Worm (Caenorhabditis elegans) whole organism, L1 larva: ENCODE measurements around the gene Y59H11AM.1.
A peak's percentile ranks its signal among the peaks of the same experiment; 100 is the strongest.

Experiments used
- C34B4.2 ChIP-seq: sonication (generic microtip); optimal IDR thresholded peaks from 2 replicates; lab custom pipeline; 2017; ENCODE audit warnings: mild to moderate bottlenecking, missing genetic modification characterization, missing compliant biosample characterization
- alr-1 ChIP-seq: fragments of 200-800 bp; sonication (Bioruptor generic); optimal IDR thresholded peaks from 2 replicates; lab custom pipeline; 2018; ENCODE audit warnings: borderline replicate concordance, mild to moderate bottlenecking, missing genetic modification characterization, missing compliant biosample characterization
- blmp-1 ChIP-seq: fragments of 150-350 bp; optimal IDR thresholded peaks from 2 replicates; lab custom pipeline; 2014; ENCODE audit warnings: missing biosample characterization, missing genetic modification characterization
- ceh-63 ChIP-seq: fragments of 200-800 bp; sonication (Bioruptor generic); optimal IDR thresholded peaks from 2 replicates; lab custom pipeline; 2018; ENCODE audit warnings: mild to moderate bottlenecking, missing genetic modification characterization, missing compliant biosample characterization
- ceh-82 ChIP-seq, 3 experiments: fragments of 150-350 bp in 1 of 3; sonication (generic microtip) in 2 of 3; optimal IDR thresholded peaks; 2 replicates each; lab custom pipeline; 2014 to 2017; ENCODE audit warnings: missing biosample characterization in 3 of 3, missing genetic modification characterization in 3 of 3
- ceh-88 ChIP-seq: fragments of 200-800 bp; sonication (Bioruptor generic); IDR thresholded peaks from 2 replicates; pipeline ENCODE4 v1.3.6; 2022; ENCODE audit warnings: missing genetic modification characterization, missing compliant biosample characterization
- dpl-1 ChIP-seq, 3 experiments: fragments of 150-350 bp in 2 of 3; sonication (generic microtip) in 1 of 3; optimal IDR thresholded peaks; 2 replicates each; lab custom pipeline; 2014 to 2017; ENCODE audit warnings: missing biosample characterization in 3 of 3, missing genetic modification characterization in 3 of 3, missing genetic modification reagents in 3 of 3
- efl-1 ChIP-seq, 4 experiments: fragments of 150-350 bp; optimal IDR thresholded peaks in 3 of 4; peaks in 1 of 4; 1 replicate in 1 of 4; 2 replicates in 3 of 4; lab custom pipeline; 2014; ENCODE audit warnings: missing biosample characterization in 2 of 4, missing genetic modification characterization in 2 of 4, missing genetic modification reagents in 2 of 4
- egl-13 ChIP-seq: sonication (generic microtip); optimal IDR thresholded peaks from 2 replicates; lab custom pipeline; 2016; ENCODE audit warnings: missing genotype, missing genetic modification reagents, missing genetic modification characterization, missing compliant biosample characterization
- elt-3 ChIP-seq, 6 experiments: fragments of 150-350 bp in 1 of 6; sonication (generic microtip); optimal IDR thresholded peaks; 2 replicates each; lab custom pipeline; 2017 to 2018; ENCODE audit warnings: missing biosample characterization in 6 of 6, missing genetic modification characterization in 6 of 6, inconsistent platforms in 1 of 6
- fkh-8 ChIP-seq: sonication (generic microtip); optimal IDR thresholded peaks from 2 replicates; lab custom pipeline; 2016; ENCODE audit warnings: mild to moderate bottlenecking, missing genetic modification characterization, missing compliant biosample characterization
- hlh-17 ChIP-seq: fragments of 200-800 bp; sonication (Bioruptor generic); optimal IDR thresholded peaks from 2 replicates; lab custom pipeline; 2018; ENCODE audit warnings: missing genetic modification characterization, mild to moderate bottlenecking, missing compliant biosample characterization, moderate library complexity, borderline replicate concordance
- lin-13 ChIP-seq: fragments of 150-350 bp; optimal IDR thresholded peaks from 2 replicates; lab custom pipeline; 2014; ENCODE audit warnings: missing biosample characterization, missing genetic modification reagents, missing genetic modification characterization
- lin-14 ChIP-seq: fragments of 200-800 bp; sonication (Bioruptor generic); optimal IDR thresholded peaks from 2 replicates; lab custom pipeline; 2018; ENCODE audit warnings: mild to moderate bottlenecking, missing genetic modification characterization, moderate library complexity, missing compliant biosample characterization
- lin-35 ChIP-seq, 2 experiments: fragments of 150-350 bp; optimal IDR thresholded peaks; 2 replicates each; lab custom pipeline; 2014; ENCODE audit warnings: missing biosample characterization in 2 of 2, missing genetic modification characterization in 2 of 2, missing genetic modification reagents in 2 of 2
- lin-39 ChIP-seq: fragments of 150-350 bp; optimal IDR thresholded peaks from 2 replicates; lab custom pipeline; 2014; ENCODE audit warnings: missing biosample characterization, missing genetic modification reagents, missing genetic modification characterization
- lsy-2 ChIP-seq, 2 experiments: fragments of 150-350 bp; optimal IDR thresholded peaks; 2 replicates each; lab custom pipeline; 2014; ENCODE audit warnings: missing biosample characterization in 2 of 2, missing genetic modification characterization in 2 of 2
- mef-2 ChIP-seq: fragments of 150-350 bp; optimal IDR thresholded peaks from 2 replicates; lab custom pipeline; 2014; ENCODE audit warnings: missing biosample characterization, missing genetic modification characterization
- nhr-11 ChIP-seq: fragments of 150-350 bp; optimal IDR thresholded peaks from 2 replicates; lab custom pipeline; 2014; ENCODE audit warnings: missing biosample characterization, missing genetic modification characterization
- nhr-19 ChIP-seq: fragments of 200-800 bp; sonication (Bioruptor generic); conservative IDR thresholded peaks from 2 replicates; pipeline ENCODE4 v1.3.6; 2022; ENCODE audit warnings: missing genetic modification characterization, missing compliant biosample characterization
- nhr-20 ChIP-seq: sonication (generic microtip); optimal IDR thresholded peaks from 2 replicates; lab custom pipeline; 2016; ENCODE audit warnings: mild to moderate bottlenecking, missing genetic modification characterization, missing compliant biosample characterization
- nhr-237 ChIP-seq: fragments of 150-350 bp; optimal IDR thresholded peaks from 2 replicates; lab custom pipeline; 2014; ENCODE audit warnings: missing biosample characterization, missing genetic modification characterization
- nhr-47 ChIP-seq: sonication (generic microtip); optimal IDR thresholded peaks from 2 replicates; lab custom pipeline; 2016; ENCODE audit warnings: mild to moderate bottlenecking, missing genetic modification characterization, moderate library complexity, missing compliant biosample characterization
- nhr-71 ChIP-seq: sonication (generic microtip); optimal IDR thresholded peaks from 2 replicates; lab custom pipeline; 2016; ENCODE audit warnings: mild to moderate bottlenecking, missing genetic modification characterization, moderate library complexity, missing compliant biosample characterization
- nhr-85 ChIP-seq: sonication (generic microtip); peaks from one replicate; lab custom pipeline; 2016; ENCODE audit warnings: missing genetic modification characterization, inconsistent platforms, missing compliant biosample characterization
- pax-3 ChIP-seq: fragments of 200-800 bp; sonication (Bioruptor generic); optimal IDR thresholded peaks from 2 replicates; lab custom pipeline; 2018; ENCODE audit warnings: mild to moderate bottlenecking, missing genetic modification characterization, moderate library complexity, missing compliant biosample characterization
- rnt-1 ChIP-seq: sonication (generic microtip); optimal IDR thresholded peaks from 2 replicates; lab custom pipeline; 2016; ENCODE audit warnings: mild to moderate bottlenecking, missing genetic modification characterization, moderate library complexity, missing compliant biosample characterization
- snu-23 ChIP-seq: sonication (generic microtip); optimal IDR thresholded peaks from 2 replicates; lab custom pipeline; 2016; ENCODE audit warnings: missing genetic modification characterization, missing compliant biosample characterization
- swsn-7 ChIP-seq: sonication (generic microtip); optimal IDR thresholded peaks from 2 replicates; lab custom pipeline; 2016; ENCODE audit warnings: missing genetic modification characterization, missing compliant biosample characterization
- tbx-2 ChIP-seq: sonication (generic microtip); optimal IDR thresholded peaks from 2 replicates; lab custom pipeline; 2016; ENCODE audit warnings: missing genetic modification characterization, missing compliant biosample characterization
- tlp-1 ChIP-seq: fragments of 150-350 bp; optimal IDR thresholded peaks from 2 replicates; lab custom pipeline; 2014; ENCODE audit warnings: missing biosample characterization, missing genetic modification characterization
- unc-86 ChIP-seq: sonication (generic microtip); optimal IDR thresholded peaks from 2 replicates; lab custom pipeline; 2016; ENCODE audit warnings: missing genetic modification characterization, missing compliant biosample characterization
- unc-98 ChIP-seq: fragments of 200-800 bp; sonication (Bioruptor generic); IDR thresholded peaks from 2 replicates; pipeline ENCODE4 v1.3.6; 2022; ENCODE audit warnings: missing genetic modification characterization, missing compliant biosample characterization
- zag-1 ChIP-seq: fragments of 150-350 bp; optimal IDR thresholded peaks from 2 replicates; lab custom pipeline; 2014; ENCODE audit warnings: missing biosample characterization, missing genetic modification characterization
- zip-4 ChIP-seq: fragments of 200-800 bp; sonication (Bioruptor generic); optimal IDR thresholded peaks from 2 replicates; lab custom pipeline; 2018; ENCODE audit warnings: mild to moderate bottlenecking, missing genetic modification characterization, moderate library complexity, missing compliant biosample characterization

The Y59H11AM.1 gene

DNA sequence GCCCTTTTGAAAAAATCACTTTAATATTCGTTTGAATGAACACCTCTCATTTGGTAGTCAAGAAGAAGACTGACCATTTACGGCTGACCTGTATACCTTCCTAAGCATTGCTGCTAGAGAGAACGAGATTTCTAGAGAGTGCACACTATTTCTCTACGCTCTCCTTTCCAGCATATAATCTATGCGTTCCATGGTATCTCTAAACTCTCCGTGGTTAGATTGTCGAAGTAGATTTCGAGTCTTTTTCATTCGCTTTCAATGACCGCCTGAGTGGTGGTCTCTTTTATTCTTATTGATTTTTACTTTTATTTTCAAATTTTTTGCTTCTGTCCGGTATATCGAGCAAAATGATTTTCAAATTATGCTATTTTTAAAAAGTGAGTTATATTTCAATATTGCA is 26.3 kb downstream of the Y59H11AM.1 start (continued):
- TF ChIP-seq ceh-88 (GFP tag; lab: Robert Waterston, UW): no peak
- peak in 2 of 3 experiments; percentile 3 to 39 for TF ChIP-seq ceh-82 (tag; optimal IDR thresholded peaks at IDR 0.05; lab: Kevin White, UChicago)
- TF ChIP-seq rnt-1 (tag; lab: Kevin White, UChicago): peak; percentile 38
- TF ChIP-seq zag-1: no peak

DNA sequence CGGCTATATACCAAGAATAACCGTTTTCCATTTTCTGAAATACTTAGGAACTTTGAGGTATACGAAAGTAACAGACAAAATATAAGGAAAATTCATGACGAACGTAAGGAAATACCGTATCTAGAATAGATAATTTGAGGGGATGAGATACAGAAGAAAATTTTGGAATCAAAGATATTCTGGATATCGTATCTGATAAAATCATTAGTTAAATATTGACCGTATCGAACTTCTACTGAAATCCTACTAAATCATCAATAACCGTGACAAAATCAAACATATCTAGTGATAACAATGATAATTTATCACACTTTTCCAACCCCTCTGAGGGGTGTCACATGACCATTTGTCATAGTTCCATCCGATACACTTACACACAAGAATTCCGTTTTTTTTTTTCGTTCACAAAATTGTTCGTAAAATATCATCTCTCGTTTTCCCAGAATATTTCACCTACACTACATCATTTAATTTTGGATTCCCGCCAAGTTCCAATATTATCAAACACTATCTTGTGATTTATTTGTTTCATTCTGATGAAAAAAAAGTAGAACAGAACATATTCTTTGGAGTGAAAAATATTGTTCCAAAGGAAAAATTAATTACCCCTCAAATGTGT is 29.6 kb downstream of the Y59H11AM.1 start, which contains the start of gene Y59H11AR.4:
Gene Y59H11AR.4, minus strand, starts transcription at position 51 of the 619 bp plus-strand sequence.
- TF ChIP-seq nhr-47 (no peak), dpl-1 (GFP tag; optimal IDR thresholded peaks at IDR 0.05; lab: Kevin White, UChicago) (peak in 1 of 3 experiments; percentile 25), rnt-1 (tag; lab: Kevin White, UChicago) (no peak), egl-13 (no peak), tbx-2 (tag; lab: Kevin White, UChicago) (no peak), tlp-1 (tag; lab: Kevin White, UChicago) (no peak), lin-13 (GFP tag; lab: Kevin White, UChicago) (no peak), snu-23 (GFP tag; lab: Kevin White, UChicago) (peak; percentile 17), nhr-237 (no peak), blmp-1 (peak; percentile 47), efl-1 (optimal IDR thresholded peaks at IDR 0.05; lab: Kevin White, UChicago) (no peak), efl-1 (GFP tag; optimal IDR thresholded peaks at IDR 0.05 in 1 of 2; lab: Kevin White, UChicago) (peak; percentile 15 to 94), hlh-17 (no peak), lin-35 (GFP tag; optimal IDR thresholded peaks at IDR 0.05; lab: Kevin White, UChicago) (peak in 1 of 2 experiments; percentile 63), mef-2 (tag; lab: Kevin White, UChicago) (no peak), nhr-85 (no peak), pax-3 (tag; lab: Kevin White, UChicago) (no peak), elt-3 (tag; optimal IDR thresholded peaks at IDR 0.05; lab: Kevin White, UChicago) (peak in 1 of 6 experiments; percentile 74), fkh-8 (tag; lab: Kevin White, UChicago) (no peak)

- TF ChIP-seq ceh-82 (tag; optimal IDR thresholded peaks at IDR 0.05; lab: Kevin White, UChicago) (no peak), C34B4.2 (tag; lab: Kevin White, UChicago) (no peak), efl-1 (optimal IDR thresholded peaks at IDR 0.05; lab: Kevin White, UChicago) (no peak), efl-1 (GFP tag; optimal IDR thresholded peaks at IDR 0.05 in 1 of 2; lab: Kevin White, UChicago) (peak in 1 of 2 experiments; percentile 57)
Observed at ce11 chrIV:8602877-8603276, 31.6 kb downstream of the Y59H11AM.1 start, which contains the start of gene Y59H11AR.10. TSS of gene Y59H11AR.10 (plus strand) at chrIV:8603177.

DNA sequence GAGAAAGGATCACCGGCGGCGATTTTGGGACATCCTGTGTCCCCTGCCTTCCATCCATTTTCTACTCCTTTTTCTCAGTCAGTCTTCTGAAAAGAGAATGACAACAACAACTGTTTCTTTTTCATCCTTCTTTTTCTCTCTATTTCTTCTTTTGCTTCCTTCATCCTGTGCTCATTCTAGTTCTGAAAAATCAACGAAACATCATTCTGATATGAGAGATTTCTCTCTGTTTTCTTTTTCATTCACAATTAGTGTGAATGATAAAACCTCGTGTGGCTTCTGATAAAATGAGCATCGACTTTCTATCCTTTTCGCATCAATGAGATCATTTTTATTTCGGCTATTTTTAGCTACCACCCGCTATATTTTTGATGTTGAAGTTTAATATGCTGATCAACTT is 34.0 kb downstream of the Y59H11AM.1 start:
- TF ChIP-seq nhr-47 (peak; percentile 26), tbx-2 (tag; lab: Kevin White, UChicago) (peak; percentile 20), nhr-20 (tag; lab: Kevin White, UChicago) (peak; percentile 50), mef-2 (tag; lab: Kevin White, UChicago) (peak; percentile 80), nhr-237 (no peak), alr-1 (tag; lab: Kevin White, UChicago) (no peak), snu-23 (GFP tag; lab: Kevin White, UChicago) (peak; percentile 57), rnt-1 (tag; lab: Kevin White, UChicago) (peak; percentile 43), nhr-71 (tag; lab: Kevin White, UChicago) (peak; percentile 89), unc-86 (tag; lab: Kevin White, UChicago) (no peak), nhr-19 (GFP tag; lab: Robert Waterston, UW) (peak; percentile 66), unc-98 (0 out of 2 replicates have a peak, but pooled peaks have one; percentile 10), efl-1 (optimal IDR thresholded peaks at IDR 0.05; lab: Kevin White, UChicago) (peak in 1 of 2 experiments; percentile 20), efl-1 (GFP tag; optimal IDR thresholded peaks at IDR 0.05 in 1 of 2; lab: Kevin White, UChicago) (no peak), ceh-63 (GFP tag; lab: Kevin White, UChicago) (no peak), lsy-2 (tag; optimal IDR thresholded peaks at IDR 0.05; lab: Kevin White, UChicago) (peak; percentile 59 to 71), lin-39 (tag; lab: Kevin White, UChicago) (peak; percentile 44), nhr-11 (tag; lab: Kevin White, UChicago) (peak; percentile 45), lin-14 (GFP tag; lab: Kevin White, UChicago) (peak; percentile 79), zip-4 (GFP tag; lab: Kevin White, UChicago) (no peak), swsn-7 (tag; lab: Kevin White, UChicago) (peak; percentile 4)
